Fruit fly (Drosophila melanogaster) whole organism, embryonic: ENCODE measurements around the gene AspRS-m.

Source experiments
- ATbp ChIP-seq: fragments of 200-800 bp; sonication (Bioruptor generic); optimal IDR thresholded peaks from 2 replicates; lab custom pipeline; 2017; ENCODE audit warnings: missing biosample characterization, mild to moderate bottlenecking, missing genetic modification characterization, missing genetic modification reagents
- Antp ChIP-seq: fragments of 200-800 bp; sonication (Bioruptor generic); optimal IDR thresholded peaks from 3 replicates; lab custom pipeline; 2016; ENCODE audit warnings: missing biosample characterization, missing genetic modification characterization
- Awh ChIP-seq: fragments of 200-800 bp; sonication (Bioruptor generic); IDR thresholded peaks from 2 replicates; pipeline ENCODE4, ENCODE4 v1.3.6; 2022; ENCODE audit warnings: missing biosample characterization, missing genetic modification characterization
- Bdp1 ChIP-seq: fragments of 200-800 bp; sonication (Bioruptor generic); optimal IDR thresholded peaks from 3 replicates; lab custom pipeline; 2016; ENCODE audit warnings: missing biosample characterization, missing genetic modification characterization
- CG10366 ChIP-seq: fragments of 200-800 bp; sonication (Bioruptor generic); IDR thresholded peaks from 2 replicates; pipeline ENCODE4 v1.3.6; 2022; ENCODE audit warnings: missing biosample characterization, missing genetic modification characterization
- CG10543 ChIP-seq: fragments of 200-800 bp; sonication (Bioruptor generic); optimal IDR thresholded peaks from 3 replicates; lab custom pipeline; 2017; ENCODE audit warnings: missing biosample characterization, mild to moderate bottlenecking, missing genetic modification characterization, moderate library complexity
- CG10565 ChIP-seq: fragments of 200-800 bp; sonication (Bioruptor generic); optimal IDR thresholded peaks from 3 replicates; lab custom pipeline; 2016; ENCODE audit warnings: missing biosample characterization, mild to moderate bottlenecking, missing genetic modification characterization
- CG13296 ChIP-seq: fragments of 200-800 bp; sonication (Bioruptor generic); optimal IDR thresholded peaks from 3 replicates; lab custom pipeline; 2018; ENCODE audit warnings: missing biosample characterization, mild to moderate bottlenecking, missing genetic modification characterization
- CG15269 ChIP-seq: fragments of 200-800 bp; sonication (Bioruptor generic); optimal IDR thresholded peaks from 2 replicates; lab custom pipeline; 2018; ENCODE audit warnings: missing biosample characterization, mild to moderate bottlenecking, missing genetic modification characterization, moderate library complexity
- CG15514 ChIP-seq: fragments of 200-800 bp; sonication (Bioruptor generic); optimal IDR thresholded peaks from 3 replicates; lab custom pipeline; 2017; ENCODE audit warnings: missing biosample characterization, missing genetic modification characterization, mild to moderate bottlenecking, moderate library complexity, missing genetic modification reagents
- CG15601 ChIP-seq: fragments of 200-800 bp; sonication (Bioruptor generic); optimal IDR thresholded peaks from 3 replicates; lab custom pipeline; 2019; ENCODE audit warnings: missing biosample characterization, mild to moderate bottlenecking, missing genetic modification characterization, moderate library complexity
- CG16863 ChIP-seq: fragments of 200-800 bp; sonication (Bioruptor generic); optimal IDR thresholded peaks from 3 replicates; lab custom pipeline; 2016; ENCODE audit warnings: missing biosample characterization, missing genetic modification characterization
- CG17385 ChIP-seq: fragments of 200-800 bp; sonication (Bioruptor generic); optimal IDR thresholded peaks from 3 replicates; lab custom pipeline; 2018; ENCODE audit warnings: missing biosample characterization, mild to moderate bottlenecking, missing genetic modification characterization
- CG17568 ChIP-seq: fragments of 200-800 bp; sonication (Bioruptor generic); optimal IDR thresholded peaks from 2 replicates; lab custom pipeline; 2018; ENCODE audit warnings: missing biosample characterization, mild to moderate bottlenecking, missing genetic modification characterization, moderate library complexity
- CG3281 ChIP-seq: fragments of 200-800 bp; sonication (Bioruptor generic); optimal IDR thresholded peaks from 3 replicates; lab custom pipeline; 2017; ENCODE audit warnings: missing biosample characterization, mild to moderate bottlenecking, missing genetic modification characterization
- CG4820 ChIP-seq: fragments of 200-800 bp; sonication (Bioruptor generic); optimal IDR thresholded peaks from 3 replicates; lab custom pipeline; 2016; ENCODE audit warnings: missing biosample characterization, missing genetic modification characterization
- CG6683 ChIP-seq: fragments of 200-800 bp; sonication (Bioruptor generic); optimal IDR thresholded peaks from 2 replicates; lab custom pipeline; 2017; ENCODE audit warnings: missing biosample characterization, mild to moderate bottlenecking, missing genetic modification characterization, missing genetic modification reagents
- CG8281 ChIP-seq: fragments of 200-800 bp; sonication (Bioruptor generic); optimal IDR thresholded peaks from 2 replicates; lab custom pipeline; 2018; ENCODE audit warnings: missing biosample characterization, mild to moderate bottlenecking, missing genetic modification characterization, moderate library complexity
- CG8924 ChIP-seq: fragments of 200-800 bp; optimal IDR thresholded peaks from 3 replicates; lab custom pipeline; 2019; ENCODE audit warnings: missing biosample characterization, mild to moderate bottlenecking, missing genetic modification characterization, moderate library complexity
- CG9437 ChIP-seq: fragments of 200-800 bp; sonication (Bioruptor generic); optimal IDR thresholded peaks from 2 replicates; lab custom pipeline; 2018; ENCODE audit warnings: missing biosample characterization, mild to moderate bottlenecking, missing genetic modification characterization
- CG9727 ChIP-seq: fragments of 200-800 bp; sonication (Bioruptor generic); optimal IDR thresholded peaks from 3 replicates; lab custom pipeline; 2017; ENCODE audit warnings: missing biosample characterization, mild to moderate bottlenecking, missing genetic modification characterization
- D19A ChIP-seq: fragments of 200-800 bp; optimal IDR thresholded peaks from 3 replicates; lab custom pipeline; 2019; ENCODE audit warnings: missing biosample characterization, mild to moderate bottlenecking, missing genetic modification characterization, moderate library complexity
- Dad ChIP-seq: fragments of 200-800 bp; sonication (Bioruptor generic); optimal IDR thresholded peaks from 3 replicates; lab custom pipeline; 2016; ENCODE audit warnings: missing biosample characterization, missing genetic modification characterization
- Ets65A ChIP-seq: fragments of 200-800 bp; sonication (Bioruptor generic); peaks from one replicate; lab custom pipeline; 2016; ENCODE audit warnings: missing biosample characterization, missing genetic modification characterization
- HHEX ChIP-seq: fragments of 200-800 bp; sonication (Bioruptor generic); optimal IDR thresholded peaks from 3 replicates; lab custom pipeline; 2017; ENCODE audit warnings: missing biosample characterization, mild to moderate bottlenecking, missing genetic modification characterization, missing genetic modification reagents
- HmgD ChIP-seq: fragments of 200-800 bp; sonication (Bioruptor generic); optimal IDR thresholded peaks from 3 replicates; lab custom pipeline; 2016; ENCODE audit warnings: missing biosample characterization, missing genetic modification characterization
- Hmr ChIP-seq: fragments of 200-800 bp; sonication (Bioruptor generic); optimal IDR thresholded peaks from 3 replicates; lab custom pipeline; 2017; ENCODE audit warnings: mild to moderate bottlenecking, missing biosample characterization, missing genetic modification reagents, missing genetic modification characterization
- Med ChIP-seq: fragments of 200-800 bp; sonication (Bioruptor generic); peaks from one replicate; lab custom pipeline; 2016; ENCODE audit warnings: missing biosample characterization, missing genetic modification characterization, mild to moderate bottlenecking, inconsistent platforms, moderate library complexity
- Nf-YC ChIP-seq: fragments of 200-800 bp; optimal IDR thresholded peaks from 3 replicates; lab custom pipeline; 2019; ENCODE audit warnings: missing biosample characterization, mild to moderate bottlenecking, missing genetic modification characterization, moderate library complexity
- Opbp ChIP-seq: fragments of 200-800 bp; sonication (Bioruptor generic); IDR thresholded peaks from 3 replicates; pipeline ENCODE4 v1.3.6; 2022; ENCODE audit warnings: missing biosample characterization, missing genetic modification characterization; ENCODE audit not compliant: partially characterized antibody
- PHDP ChIP-seq: fragments of 200-800 bp; sonication (Bioruptor generic); optimal IDR thresholded peaks from 3 replicates; lab custom pipeline; 2018; ENCODE audit warnings: missing biosample characterization, mild to moderate bottlenecking, missing genetic modification characterization, moderate library complexity
- YL-1 ChIP-seq: fragments of 200-800 bp; sonication (Bioruptor generic); optimal IDR thresholded peaks from 3 replicates; lab custom pipeline; 2017; ENCODE audit warnings: missing biosample characterization, mild to moderate bottlenecking, missing genetic modification characterization
- chinmo ChIP-seq: fragments of 200-800 bp; sonication (Bioruptor generic); IDR thresholded peaks from 4 replicates; pipeline ENCODE4 v1.3.6; 2022; ENCODE audit warnings: missing biosample characterization, missing genetic modification characterization; ENCODE audit not compliant: partially characterized antibody
- en ChIP-seq: fragments of 200-800 bp; sonication (Bioruptor generic); optimal IDR thresholded peaks from 2 replicates; lab custom pipeline; 2016; ENCODE audit warnings: missing biosample characterization, missing genetic modification characterization
- exex ChIP-seq: fragments of 200-800 bp; sonication (Bioruptor generic); optimal IDR thresholded peaks from 4 replicates; lab custom pipeline; 2018; ENCODE audit warnings: missing biosample characterization, mild to moderate bottlenecking, missing genetic modification characterization, moderate library complexity
- eyg ChIP-seq: fragments of 200-800 bp; sonication (Bioruptor generic); optimal IDR thresholded peaks from 3 replicates; lab custom pipeline; 2016; ENCODE audit warnings: missing biosample characterization, missing genetic modification characterization
- fd3F ChIP-seq: fragments of 200-800 bp; sonication (Bioruptor generic); optimal IDR thresholded peaks from 2 replicates; lab custom pipeline; 2018; ENCODE audit warnings: missing biosample characterization, mild to moderate bottlenecking, missing genetic modification characterization, moderate library complexity
- grau ChIP-seq: fragments of 200-800 bp; optimal IDR thresholded peaks from 3 replicates; lab custom pipeline; 2019; ENCODE audit warnings: missing biosample characterization, mild to moderate bottlenecking, missing genetic modification characterization, moderate library complexity
- grn ChIP-seq: fragments of 200-800 bp; sonication (Bioruptor generic); optimal IDR thresholded peaks from 3 replicates; lab custom pipeline; 2017; ENCODE audit warnings: missing biosample characterization, missing genetic modification characterization
- ken ChIP-seq: fragments of 200-800 bp; sonication (Bioruptor generic); IDR thresholded peaks from 3 replicates; pipeline ENCODE4 v1.3.6; 2022; ENCODE audit warnings: missing biosample characterization, missing genetic modification characterization
- mirr ChIP-seq: fragments of 200-800 bp; sonication (Bioruptor generic); optimal IDR thresholded peaks from 3 replicates; lab custom pipeline; 2018; ENCODE audit warnings: missing biosample characterization, mild to moderate bottlenecking, missing genetic modification characterization
- psq ChIP-seq: fragments of 200-800 bp; sonication (Bioruptor generic); optimal IDR thresholded peaks from 2 replicates; lab custom pipeline; 2017; ENCODE audit warnings: missing biosample characterization, missing genetic modification characterization
- salm ChIP-seq: fragments of 200-800 bp; sonication (Bioruptor generic); optimal IDR thresholded peaks from 2 replicates; lab custom pipeline; 2018; ENCODE audit warnings: missing biosample characterization, mild to moderate bottlenecking, missing genetic modification characterization
- schlank ChIP-seq: fragments of 200-800 bp; sonication (Bioruptor generic); optimal IDR thresholded peaks from 2 replicates; lab custom pipeline; 2018; ENCODE audit warnings: missing biosample characterization, mild to moderate bottlenecking, missing genetic modification characterization
- scrt ChIP-seq: fragments of 200-800 bp; sonication (Bioruptor generic); optimal IDR thresholded peaks from 2 replicates; lab custom pipeline; 2018; ENCODE audit warnings: missing biosample characterization, mild to moderate bottlenecking, missing genetic modification characterization, moderate library complexity
- sens ChIP-seq: fragments of 200-800 bp; sonication (Bioruptor generic); peaks from one replicate; lab custom pipeline; 2016; ENCODE audit warnings: missing biosample characterization, missing genetic modification characterization
- stc ChIP-seq: fragments of 200-800 bp; sonication (Bioruptor generic); IDR thresholded peaks from 2 replicates; pipeline ENCODE4 v1.3.6; 2022; ENCODE audit warnings: missing biosample characterization, missing genetic modification characterization
- sug ChIP-seq: fragments of 200-800 bp; optimal IDR thresholded peaks from 2 replicates; lab custom pipeline; 2019; ENCODE audit warnings: missing biosample characterization, mild to moderate bottlenecking, missing genetic modification characterization, moderate library complexity
- tap ChIP-seq: fragments of 200-800 bp; optimal IDR thresholded peaks from 3 replicates; lab custom pipeline; 2019; ENCODE audit warnings: missing biosample characterization, mild to moderate bottlenecking, missing genetic modification characterization, moderate library complexity
- unpg ChIP-seq: fragments of 200-800 bp; sonication (Bioruptor generic); optimal IDR thresholded peaks from 3 replicates; lab custom pipeline; 2018; ENCODE audit warnings: missing biosample characterization, mild to moderate bottlenecking, missing genetic modification characterization, moderate library complexity
- zfh1 ChIP-seq: fragments of 200-800 bp; sonication (Bioruptor generic); IDR thresholded peaks from 3 replicates; pipeline ENCODE4 v1.3.6; 2022; ENCODE audit warnings: missing biosample characterization, missing genetic modification characterization

Gene AspRS-m

dm6 chr2L:16819714-16820113, 7.2 kb upstream of the AspRS-m start (continued):
- TF ChIP-seq scrt (peak; percentile 54), unpg (GFP tag; lab: Kevin White, UChicago) (peak; percentile 50), Med (GFP tag; lab: Kevin White, UChicago) (peak; percentile 29), CG9437 (no peak), sens (GFP tag; lab: Kevin White, UChicago) (peak; percentile 20), en (no peak), CG10565 (GFP tag; lab: Kevin White, UChicago) (no peak), CG6683 (GFP tag; lab: Kevin White, UChicago) (no peak), psq (no peak), CG15514 (GFP tag; lab: Kevin White, UChicago) (peak; percentile 32), Awh (GFP tag; lab: Robert Waterston, UW) (no peak), Hmr (GFP tag; lab: Kevin White, UChicago) (peak; percentile 61), CG9727 (GFP tag; lab: Kevin White, UChicago) (no peak), ATbp (GFP tag; lab: Kevin White, UChicago) (peak; percentile 15), grau (tag; lab: Kevin White, UChicago) (peak; percentile 37), CG15269 (peak; percentile 48), CG8281 (peak; percentile 8), fd3F (GFP tag; lab: Kevin White, UChicago) (peak; percentile 1), CG3281 (GFP tag; lab: Kevin White, UChicago) (peak; percentile 65), eyg (GFP tag; lab: Kevin White, UChicago) (no peak), CG15601 (peak; percentile 12), CG10543 (GFP tag; lab: Kevin White, UChicago) (peak; percentile 52), chinmo (no peak), CG13296 (GFP tag; lab: Kevin White, UChicago) (peak; percentile 79), ken (GFP tag; lab: Robert Waterston, UW) (no peak), CG17385 (GFP tag; lab: Kevin White, UChicago) (peak; percentile 9), Nf-YC (tag; lab: Kevin White, UChicago) (peak; percentile 60), YL-1 (GFP tag; lab: Kevin White, UChicago) (no peak), sug (tag; lab: Kevin White, UChicago) (peak; percentile 83), CG10366 (GFP tag; lab: Robert Waterston, UW) (no peak), Ets65A (no peak), Bdp1 (no peak), HHEX (GFP tag; lab: Kevin White, UChicago) (peak; percentile 27), Antp (GFP tag; lab: Kevin White, UChicago) (no peak), salm (tag; lab: Kevin White, UChicago) (peak; percentile 55), tap (peak; percentile 13), D19A (tag; lab: Kevin White, UChicago) (no peak), zfh1 (GFP tag; lab: Robert Waterston, UW) (no peak), PHDP (tag; lab: Kevin White, UChicago) (peak; percentile 74), CG4820 (GFP tag; lab: Kevin White, UChicago) (no peak), CG16863 (GFP tag; lab: Kevin White, UChicago) (no peak), exex (tag; lab: Kevin White, UChicago) (peak; percentile 97), Opbp (GFP tag; lab: Robert Waterston, UW) (no peak), Dad (GFP tag; lab: Kevin White, UChicago) (no peak), CG17568 (GFP tag; lab: Kevin White, UChicago) (peak; percentile 70), CG8924 (tag; lab: Kevin White, UChicago) (peak; percentile 20), stc (no peak), schlank (tag; lab: Kevin White, UChicago) (peak; percentile 10), grn (peak; percentile 32), HmgD (no peak), mirr (GFP tag; lab: Kevin White, UChicago) (peak; percentile 68)
